Comparison of ENCODE assay signal across 2 fruit fly cellular contexts in genomic region chrX:6094078-6094477, dm6.
TF ChIP-seq lines count a peak whose summit lies in the region.

No protein-coding gene starts in this region.

- TF ChIP-seq CTCF in whole organism, embryonic (GFP tag; optimal IDR thresholded peaks at IDR 0.05; lab: Kevin White, UChicago): no peak

TF ChIP-seq in whole organism, embryonic, 481 proteins besides CTCF, POLR2A, EP300 and RAD21:
- no peak for TF ChIP-seq pita (GFP tag; optimal IDR thresholded peaks at IDR 0.05; lab: Kevin White, UChicago)
- TF ChIP-seq Dbx (GFP tag; IDR thresholded peaks at IDR 0.05; lab: Robert Waterston, UW): no peak
- TF ChIP-seq Med (GFP tag; lab: Kevin White, UChicago): peak; percentile 11
- no peak for TF ChIP-seq phol (tag; optimal IDR thresholded peaks at IDR 0.05; lab: Kevin White, UChicago)
- TF ChIP-seq CG31388 (GFP tag; optimal IDR thresholded peaks at IDR 0.05; lab: Kevin White, UChicago): no peak
- no peak for TF ChIP-seq Asciz (GFP tag; optimal IDR thresholded peaks at IDR 0.05; lab: Kevin White, UChicago)
- TF ChIP-seq CG6791 (GFP tag; IDR thresholded peaks at IDR 0.05; lab: Robert Waterston, UW; ENCODE audit: partially characterized antibody): no peak
- TF ChIP-seq gsb (GFP tag; IDR thresholded peaks at IDR 0.05; lab: Robert Waterston, UW): no peak
- no peak for TF ChIP-seq CG14050 (GFP tag; IDR thresholded peaks at IDR 0.05; lab: Robert Waterston, UW)
- no peak for TF ChIP-seq gt (GFP tag; IDR thresholded peaks at IDR 0.05; lab: Robert Waterston, UW)
- TF ChIP-seq ems (GFP tag; optimal IDR thresholded peaks at IDR 0.05; lab: Kevin White, UChicago): no peak
- TF ChIP-seq CG17912 (GFP tag; optimal IDR thresholded peaks at IDR 0.05; lab: Kevin White, UChicago): no peak
- no peak for TF ChIP-seq CG32767 (GFP tag; IDR thresholded peaks at IDR 0.05; lab: Robert Waterston, UW)
- TF ChIP-seq CG2678 (tag; optimal IDR thresholded peaks at IDR 0.05; lab: Kevin White, UChicago): no peak
- TF ChIP-seq Rfx (GFP tag; IDR thresholded peaks at IDR 0.05; lab: Robert Waterston, UW): 0 out of 2 replicates have a peak, but pooled peaks have one; percentile 13
- no peak for TF ChIP-seq CG18619 (GFP tag; optimal IDR thresholded peaks at IDR 0.05; lab: Kevin White, UChicago)
- TF ChIP-seq unc-4 (GFP tag; IDR thresholded peaks at IDR 0.05; lab: Robert Waterston, UW; ENCODE audit: partially characterized antibody): no peak
- TF ChIP-seq CG12071 (GFP tag; optimal IDR thresholded peaks at IDR 0.05; lab: Kevin White, UChicago): no peak
- TF ChIP-seq sens (GFP tag; lab: Kevin White, UChicago): peak; percentile 35
- TF ChIP-seq tll (GFP tag; optimal IDR thresholded peaks at IDR 0.05; lab: Kevin White, UChicago): no peak
- TF ChIP-seq Oli (tag; optimal IDR thresholded peaks at IDR 0.05; lab: Kevin White, UChicago): no peak
- no peak for TF ChIP-seq CG14014 (GFP tag; IDR thresholded peaks at IDR 0.05; lab: Robert Waterston, UW)
- no peak for TF ChIP-seq chif (GFP tag; optimal IDR thresholded peaks at IDR 0.05; lab: Kevin White, UChicago)
- TF ChIP-seq peb (GFP tag; IDR thresholded peaks at IDR 0.05; lab: Robert Waterston, UW): no peak

TF ChIP-seq in whole organism, prepupa, 60 proteins besides CTCF, POLR2A, EP300 and RAD21:
- TF ChIP-seq CG3032 (tag; optimal IDR thresholded peaks at IDR 0.05; lab: Kevin White, UChicago): no peak
- TF ChIP-seq Eip78C (GFP tag; lab: Kevin White, UChicago): peak; percentile 63
- no peak for TF ChIP-seq vri (GFP tag; optimal IDR thresholded peaks at IDR 0.05; lab: Kevin White, UChicago)
- peak; percentile 2 for TF ChIP-seq CG3919 (GFP tag; optimal IDR thresholded peaks at IDR 0.05; lab: Kevin White, UChicago)
- peak; percentile 56 for TF ChIP-seq svp (GFP tag; lab: Kevin White, UChicago)
